Worm (Caenorhabditis elegans) whole organism, L3 larva: Measurements from ENCODE around the gene srt-63.

Experiments
- R02D3.7 ChIP-seq: fragments of 150-350 bp; optimal IDR thresholded peaks from 2 replicates; lab custom pipeline; 2014; ENCODE audit warnings: missing biosample characterization, missing genetic modification characterization
- ama-1 ChIP-seq: fragments of 150-350 bp; optimal IDR thresholded peaks from 2 replicates; lab custom pipeline; 2018
- ceh-16 ChIP-seq: sonication (generic microtip); optimal IDR thresholded peaks from 2 replicates; lab custom pipeline; 2017; ENCODE audit warnings: missing biosample characterization, missing genetic modification characterization
- ceh-28 ChIP-seq: fragments of 150-350 bp; optimal IDR thresholded peaks from 2 replicates; lab custom pipeline; 2014; ENCODE audit warnings: missing biosample characterization, missing genetic modification reagents, missing genetic modification characterization
- ceh-9 ChIP-seq: sonication (generic microtip); optimal IDR thresholded peaks from 2 replicates; lab custom pipeline; 2018; ENCODE audit warnings: missing biosample characterization, missing genetic modification characterization
- egl-27 ChIP-seq: sonication (generic microtip); optimal IDR thresholded peaks from 4 replicates; lab custom pipeline; 2017; ENCODE audit warnings: missing biosample characterization, missing genetic modification reagents, missing genetic modification characterization
- egl-5 ChIP-seq: fragments of 150-350 bp; optimal IDR thresholded peaks from 2 replicates; lab custom pipeline; 2017; ENCODE audit warnings: missing biosample characterization, missing genetic modification reagents, missing genetic modification characterization, inconsistent platforms
- elt-1 ChIP-seq: fragments of 150-350 bp; optimal IDR thresholded peaks from 2 replicates; lab custom pipeline; 2014; ENCODE audit warnings: missing biosample characterization, missing genetic modification characterization
- elt-2 ChIP-seq: sonication (generic microtip); optimal IDR thresholded peaks from 2 replicates; lab custom pipeline; 2016; ENCODE audit warnings: missing genetic modification reagents, mild to moderate bottlenecking, missing genetic modification characterization, missing compliant biosample characterization
- elt-3 ChIP-seq, 3 experiments: fragments of 150-350 bp in 1 of 3; sonication (generic microtip) in 2 of 3; optimal IDR thresholded peaks; 2 replicates in 2 of 3; 4 replicates in 1 of 3; lab custom pipeline; 2014 to 2017; ENCODE audit warnings: missing biosample characterization in 3 of 3, missing genetic modification characterization in 3 of 3
- fos-1 ChIP-seq: fragments of 150-350 bp; optimal IDR thresholded peaks from 2 replicates; lab custom pipeline; 2014; ENCODE audit warnings: missing biosample characterization, missing genetic modification characterization
- hmg-11 ChIP-seq: sonication (generic microtip); optimal IDR thresholded peaks from 2 replicates; lab custom pipeline; 2016; ENCODE audit warnings: missing genetic modification characterization, missing compliant biosample characterization
- jun-1 ChIP-seq: fragments of 150-350 bp; optimal IDR thresholded peaks from 2 replicates; lab custom pipeline; 2014; ENCODE audit warnings: missing biosample characterization, missing genetic modification reagents, missing genetic modification characterization
- lin-15B ChIP-seq: fragments of 150-350 bp; optimal IDR thresholded peaks from 2 replicates; lab custom pipeline; 2014; ENCODE audit warnings: missing biosample characterization, missing genetic modification characterization
- lin-39 ChIP-seq: fragments of 150-350 bp; optimal IDR thresholded peaks from 2 replicates; lab custom pipeline; 2018; ENCODE audit warnings: missing biosample characterization, missing genetic modification reagents, missing genetic modification characterization
- lsy-12 ChIP-seq: sonication (generic microtip); optimal IDR thresholded peaks from 2 replicates; lab custom pipeline; 2016; ENCODE audit warnings: mild to moderate bottlenecking, missing genetic modification characterization, missing compliant biosample characterization
- mml-1 ChIP-seq: fragments of 150-350 bp; sonication (generic microtip); optimal IDR thresholded peaks from 3 replicates; lab custom pipeline; 2014; ENCODE audit warnings: missing biosample characterization, missing genetic modification characterization
- nfya-1 ChIP-seq: sonication (generic microtip); optimal IDR thresholded peaks from 2 replicates; lab custom pipeline; 2017; ENCODE audit warnings: missing genetic modification characterization, mild to moderate bottlenecking, missing compliant biosample characterization, antibody characterized with exemption, moderate library complexity; ENCODE audit not compliant: insufficient read depth
- nhr-11 ChIP-seq: fragments of 150-350 bp; optimal IDR thresholded peaks from 2 replicates; lab custom pipeline; 2014; ENCODE audit warnings: missing biosample characterization, missing genetic modification characterization
- nhr-12 ChIP-seq: fragments of 150-350 bp; optimal IDR thresholded peaks from 2 replicates; lab custom pipeline; 2014; ENCODE audit warnings: missing biosample characterization, missing genetic modification characterization
- nhr-237 ChIP-seq: fragments of 150-350 bp; optimal IDR thresholded peaks from 2 replicates; lab custom pipeline; 2014; ENCODE audit warnings: missing biosample characterization, missing genetic modification characterization
- nhr-25 ChIP-seq: sonication (generic microtip); optimal IDR thresholded peaks from 2 replicates; lab custom pipeline; 2017; ENCODE audit warnings: missing biosample characterization, missing genetic modification characterization
- nhr-28 ChIP-seq: fragments of 150-350 bp; optimal IDR thresholded peaks from 2 replicates; lab custom pipeline; 2014; ENCODE audit warnings: missing biosample characterization, missing genetic modification characterization
- nhr-43 ChIP-seq: sonication (generic microtip); optimal IDR thresholded peaks from 2 replicates; lab custom pipeline; 2016; ENCODE audit warnings: mild to moderate bottlenecking, missing genetic modification characterization, missing compliant biosample characterization; ENCODE audit not compliant: poor library complexity, severe bottlenecking
- nhr-67 ChIP-seq: fragments of 150-350 bp; optimal IDR thresholded peaks from 2 replicates; lab custom pipeline; 2014; ENCODE audit warnings: missing biosample characterization, missing genetic modification characterization
- nhr-77 ChIP-seq: fragments of 150-350 bp; optimal IDR thresholded peaks from 2 replicates; lab custom pipeline; 2014; ENCODE audit warnings: missing biosample characterization, missing genetic modification characterization
- pha-4 ChIP-seq: fragments of 150-350 bp; optimal IDR thresholded peaks from 2 replicates; lab custom pipeline; 2014; ENCODE audit warnings: missing biosample characterization, missing genetic modification reagents, missing genetic modification characterization
- pqm-1 ChIP-seq: fragments of 150-350 bp; optimal IDR thresholded peaks from 2 replicates; lab custom pipeline; 2017; ENCODE audit warnings: missing biosample characterization, missing genetic modification characterization, inconsistent platforms
- sea-2 ChIP-seq: fragments of 150-350 bp; sonication (generic microtip); optimal IDR thresholded peaks from 4 replicates; lab custom pipeline; 2014; ENCODE audit warnings: missing biosample characterization, missing genetic modification reagents, missing genetic modification characterization
- skn-1 ChIP-seq: fragments of 150-350 bp; optimal IDR thresholded peaks from 2 replicates; lab custom pipeline; 2014; ENCODE audit warnings: missing biosample characterization, missing genetic modification characterization
- tbx-2 ChIP-seq: sonication (generic microtip); optimal IDR thresholded peaks from 2 replicates; lab custom pipeline; 2016; ENCODE audit warnings: mild to moderate bottlenecking, missing genetic modification characterization, missing compliant biosample characterization
- unc-39 ChIP-seq: sonication (generic microtip); optimal IDR thresholded peaks from 4 replicates; lab custom pipeline; 2017; ENCODE audit warnings: missing biosample characterization, missing genetic modification characterization
- zag-1 ChIP-seq: fragments of 150-350 bp; optimal IDR thresholded peaks from 2 replicates; lab custom pipeline; 2014; ENCODE audit warnings: missing biosample characterization, missing genetic modification characterization
- ztf-4 ChIP-seq: fragments of 150-350 bp; optimal IDR thresholded peaks from 2 replicates; lab custom pipeline; 2014; ENCODE audit warnings: missing biosample characterization, missing genetic modification characterization

Gene srt-63

DNA sequence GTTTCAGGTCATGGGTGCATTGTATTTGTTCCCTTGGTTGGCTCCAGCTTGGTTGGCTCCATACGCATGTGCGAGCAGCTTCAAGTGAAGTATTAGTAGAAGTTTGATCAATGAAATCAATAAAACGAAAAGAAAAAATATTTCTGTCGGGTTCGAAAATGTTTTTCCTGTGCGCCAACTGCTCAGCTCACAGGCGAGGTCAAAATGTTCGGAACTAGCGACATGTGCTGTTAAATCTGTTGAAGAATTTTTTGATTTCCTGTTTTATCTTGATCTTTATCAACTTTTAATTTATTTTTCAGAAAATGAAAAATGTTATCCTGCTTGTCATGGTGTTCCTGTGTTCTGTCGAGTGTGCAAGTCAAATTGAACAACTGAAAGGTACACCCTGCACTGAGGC, 25.6 kb upstream of the srt-63 start, which contains the start of gene T28A11.25:
Gene T28A11.25 (plus strand): TSS at position 301 of the 400 bp plus-strand sequence.
- TF ChIP-seq zag-1 (tag; lab: Kevin White, UChicago) (no peak), elt-2 (tag; lab: Kevin White, UChicago) (no peak), ceh-9 (tag; lab: Kevin White, UChicago) (no peak), nhr-77 (tag; lab: Kevin White, UChicago) (no peak), lin-39 (tag; lab: Kevin White, UChicago) (no peak), ama-1 (lab: Kevin White, UChicago) (no peak), ceh-28 (tag; lab: Kevin White, UChicago) (no peak), elt-1 (tag; lab: Kevin White, UChicago) (no peak), jun-1 (tag; lab: Kevin White, UChicago) (no peak), ceh-16 (tag; lab: Kevin White, UChicago) (no peak), lin-15B (tag; lab: Kevin White, UChicago) (no peak), ztf-4 (tag; lab: Kevin White, UChicago) (no peak), nhr-12 (no peak), nhr-11 (tag; lab: Kevin White, UChicago) (no peak), nhr-67 (tag; lab: Kevin White, UChicago) (no peak), pha-4 (tag; lab: Kevin White, UChicago) (no peak), nfya-1 (tag; lab: Kevin White, UChicago) (no peak), lsy-12 (tag; lab: Kevin White, UChicago) (no peak)

ce11 chrV:3280009-3280408, 24.1 kb upstream of the srt-63 start, which contains the start of gene T28A11.2:
TSS of gene T28A11.2 (plus strand) at chrV:3280379.
- TF ChIP-seq sea-2 (GFP tag; lab: Kevin White, UChicago) = no peak
- no peak for TF ChIP-seq tbx-2 (tag; lab: Kevin White, UChicago)
- TF ChIP-seq pqm-1 (tag; lab: Kevin White, UChicago) = no peak
- no peak for TF ChIP-seq elt-3 (tag; optimal IDR thresholded peaks at IDR 0.05; lab: Kevin White, UChicago)
- no peak for TF ChIP-seq ama-1 (lab: Kevin White, UChicago)
- no peak for TF ChIP-seq fos-1 (tag; lab: Kevin White, UChicago)
- TF ChIP-seq R02D3.7 (tag; lab: Kevin White, UChicago) = no peak
- TF ChIP-seq egl-27 = no peak
- TF ChIP-seq, all 47 proteins: peak for 0

- TF ChIP-seq egl-5 = peak; percentile 26
- no peak for TF ChIP-seq nhr-237
- no peak for TF ChIP-seq nhr-28 (tag; lab: Kevin White, UChicago)
- TF ChIP-seq skn-1 = no peak
Observed at ce11 chrV:3279138-3279537, 23.2 kb upstream of the srt-63 start.

- TF ChIP-seq pha-4 (tag; lab: Kevin White, UChicago) (no peak), pqm-1 (tag; lab: Kevin White, UChicago) (no peak), mml-1 (tag; lab: Kevin White, UChicago) (no peak), nfya-1 (tag; lab: Kevin White, UChicago) (no peak), hmg-11 (tag; lab: Kevin White, UChicago) (peak; percentile 29), jun-1 (tag; lab: Kevin White, UChicago) (no peak), zag-1 (tag; lab: Kevin White, UChicago) (no peak)
Observed at ce11 chrV:3278101-3278639, 22.2 kb upstream of the srt-63 start, which contains the start of gene fbxa-64. TSS of gene fbxa-64 (minus strand) at chrV:3278151.

DNA sequence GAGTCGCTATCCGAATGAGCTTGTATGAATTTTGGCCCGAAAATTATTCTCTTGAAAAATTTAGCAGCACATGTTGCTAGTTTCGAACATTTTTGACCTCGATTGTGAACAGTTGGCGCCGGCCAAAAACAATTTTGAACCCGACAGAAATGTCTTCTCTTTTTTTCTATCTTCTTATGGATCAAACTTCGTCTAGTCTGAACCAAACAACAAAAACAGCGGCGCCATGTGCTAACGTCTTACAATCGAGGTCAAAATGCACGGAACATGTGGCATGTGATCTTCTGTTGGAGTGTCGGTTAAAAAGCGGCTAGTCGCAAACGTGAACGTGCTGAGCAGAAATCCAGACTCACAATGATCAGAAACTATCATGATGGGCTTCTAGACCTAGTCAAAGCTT, 20.2 kb upstream of the srt-63 start:
- TF ChIP-seq nhr-25 (tag; lab: Kevin White, UChicago) (no peak), ceh-9 (tag; lab: Kevin White, UChicago) (no peak), nhr-43 (tag; lab: Kevin White, UChicago) (no peak), egl-5 (peak; percentile 26), lin-15B (tag; lab: Kevin White, UChicago) (no peak), ceh-28 (tag; lab: Kevin White, UChicago) (no peak), lin-39 (tag; lab: Kevin White, UChicago) (peak; percentile 32), unc-39 (tag; lab: Kevin White, UChicago) (no peak)
